Fruit fly (Drosophila melanogaster) whole organism, pupa: ENCODE data around the gene CG4042.

Source experiments
- CG10348 ChIP-seq: fragments of 200-800 bp; sonication (Bioruptor generic); IDR thresholded peaks from 2 replicates; pipeline ENCODE4 v1.3.6; 2022; ENCODE audit warnings: missing biosample characterization, missing genetic modification characterization
- CG12605 ChIP-seq: fragments of 200-800 bp; sonication (Bioruptor generic); IDR thresholded peaks from 2 replicates; pipeline ENCODE4 v1.3.6; 2022; ENCODE audit warnings: missing biosample characterization, missing genetic modification characterization
- CG13204 ChIP-seq: fragments of 200-800 bp; sonication (Bioruptor generic); optimal IDR thresholded peaks from 2 replicates; lab custom pipeline; 2018; ENCODE audit warnings: missing biosample characterization, mild to moderate bottlenecking, missing genetic modification characterization, moderate library complexity
- CG14655 ChIP-seq: fragments of 200-800 bp; sonication (Bioruptor generic); optimal IDR thresholded peaks from 3 replicates; lab custom pipeline; 2017; ENCODE audit warnings: mild to moderate bottlenecking, missing biosample characterization, missing genetic modification reagents, missing genetic modification characterization
- CG15710 ChIP-seq: fragments of 200-800 bp; sonication (Bioruptor generic); optimal IDR thresholded peaks from 2 replicates; lab custom pipeline; 2018; ENCODE audit warnings: missing biosample characterization, mild to moderate bottlenecking, missing genetic modification characterization, moderate library complexity
- CG17806 ChIP-seq: fragments of 200-800 bp; sonication (Bioruptor generic); optimal IDR thresholded peaks from 2 replicates; lab custom pipeline; 2018; ENCODE audit warnings: missing biosample characterization, mild to moderate bottlenecking, missing genetic modification characterization, moderate library complexity
- CG32121 ChIP-seq: fragments of 200-800 bp; sonication (Bioruptor generic); IDR thresholded peaks from 2 replicates; pipeline ENCODE4 v1.3.6; 2022; ENCODE audit warnings: missing biosample characterization, missing genetic modification characterization
- CG34367 ChIP-seq: fragments of 200-800 bp; sonication (Bioruptor generic); optimal IDR thresholded peaks from 2 replicates; lab custom pipeline; 2018; ENCODE audit warnings: missing biosample characterization, mild to moderate bottlenecking, missing genetic modification characterization
- CG4496 ChIP-seq: fragments of 200-800 bp; sonication (Bioruptor generic); IDR thresholded peaks from 3 replicates; pipeline ENCODE4 v1.3.6; 2022; ENCODE audit warnings: missing biosample characterization, missing genetic modification characterization
- CG8159 ChIP-seq: fragments of 200-800 bp; sonication (Bioruptor generic); optimal IDR thresholded peaks from 3 replicates; lab custom pipeline; 2018; ENCODE audit warnings: missing biosample characterization, mild to moderate bottlenecking, missing genetic modification characterization, moderate library complexity
- CG8301 ChIP-seq: fragments of 200-800 bp; sonication (Bioruptor generic); optimal IDR thresholded peaks from 2 replicates; lab custom pipeline; 2018; ENCODE audit warnings: missing biosample characterization, mild to moderate bottlenecking, missing genetic modification characterization
- CG9948 ChIP-seq: fragments of 200-800 bp; sonication (Bioruptor generic); optimal IDR thresholded peaks from 2 replicates; lab custom pipeline; 2018; ENCODE audit warnings: missing biosample characterization, mild to moderate bottlenecking, missing genetic modification characterization, moderate library complexity
- D1 ChIP-seq: fragments of 200-800 bp; sonication (Bioruptor generic); optimal IDR thresholded peaks from 2 replicates; lab custom pipeline; 2018; ENCODE audit warnings: missing biosample characterization, mild to moderate bottlenecking, missing genetic modification characterization, moderate library complexity
- EcR ChIP-seq: fragments of 200-800 bp; sonication (Bioruptor generic); optimal IDR thresholded peaks from 3 replicates; lab custom pipeline; 2019; ENCODE audit warnings: missing biosample characterization, missing genetic modification characterization, mild to moderate bottlenecking, moderate library complexity, missing genetic modification reagents
- Ets98B ChIP-seq: fragments of 200-800 bp; sonication (Bioruptor generic); IDR thresholded peaks from 2 replicates; pipeline ENCODE4 v1.3.6; 2022; ENCODE audit warnings: missing biosample characterization, missing genetic modification characterization
- Pif1A ChIP-seq: fragments of 200-800 bp; sonication (Bioruptor generic); optimal IDR thresholded peaks from 3 replicates; lab custom pipeline; 2016; ENCODE audit warnings: missing biosample characterization, missing genetic modification characterization
- Pif1B ChIP-seq: fragments of 200-800 bp; sonication (Bioruptor generic); optimal IDR thresholded peaks from 3 replicates; lab custom pipeline; 2016; ENCODE audit warnings: missing biosample characterization, missing genetic modification characterization
- Snoo ChIP-seq: fragments of 200-800 bp; sonication (Bioruptor generic); optimal IDR thresholded peaks from 3 replicates; lab custom pipeline; 2017; ENCODE audit warnings: missing biosample characterization, mild to moderate bottlenecking, missing genetic modification characterization, inconsistent platforms
- fd96Ca ChIP-seq: fragments of 200-800 bp; sonication (Bioruptor generic); IDR thresholded peaks from 3 replicates; pipeline ENCODE4 v1.3.6; 2022; ENCODE audit warnings: missing biosample characterization, missing genetic modification characterization
- gl ChIP-seq: fragments of 200-800 bp; sonication (Bioruptor generic); optimal IDR thresholded peaks from 2 replicates; lab custom pipeline; 2018; ENCODE audit warnings: missing biosample characterization, mild to moderate bottlenecking, missing genetic modification characterization
- rn ChIP-seq: fragments of 200-800 bp; sonication (Bioruptor generic); IDR thresholded peaks from 2 replicates; pipeline ENCODE4 v1.3.6; 2022; ENCODE audit warnings: missing biosample characterization, missing genetic modification characterization

CG4042 gene

dm6 chr3L:20772647-20773015, 1.3 kb upstream of the CG4042 start:
- no peak for TF ChIP-seq fd96Ca (GFP tag; lab: Robert Waterston, UW)
- TF ChIP-seq CG8301 (tag; lab: Kevin White, UChicago) = no peak
- no peak for TF ChIP-seq CG12605 (GFP tag; lab: Robert Waterston, UW)
- TF ChIP-seq gl (tag; lab: Kevin White, UChicago) = no peak
- no peak for TF ChIP-seq Snoo (tag; lab: Kevin White, UChicago)
- no peak for TF ChIP-seq Pif1A
- no peak for TF ChIP-seq CG15710 (tag; lab: Kevin White, UChicago)
- TF ChIP-seq EcR (GFP tag; lab: Kevin White, UChicago) = no peak
- no peak for TF ChIP-seq CG10348 (GFP tag; lab: Robert Waterston, UW)
- TF ChIP-seq CG17806 (tag; lab: Kevin White, UChicago) = no peak
- TF ChIP-seq CG4496 (GFP tag; lab: Robert Waterston, UW) = no peak
- no peak for TF ChIP-seq CG32121
- no peak for TF ChIP-seq Pif1B
- TF ChIP-seq, all 21 proteins: peak for 0

- TF ChIP-seq D1 (tag; lab: Kevin White, UChicago) (no peak), EcR (GFP tag; lab: Kevin White, UChicago) (no peak), CG9948 (tag; lab: Kevin White, UChicago) (peak; percentile 76), CG10348 (GFP tag; lab: Robert Waterston, UW) (no peak), rn (GFP tag; lab: Robert Waterston, UW) (peak; percentile 69), CG17806 (tag; lab: Kevin White, UChicago) (peak; percentile 81), CG13204 (no peak), Snoo (tag; lab: Kevin White, UChicago) (peak; percentile 67), fd96Ca (GFP tag; lab: Robert Waterston, UW) (peak; percentile 67; the same call in 2 of the 3 replicates), Pif1B (peak; percentile 86), Pif1A (peak; percentile 84), CG8301 (tag; lab: Kevin White, UChicago) (peak; percentile 84), CG4496 (GFP tag; lab: Robert Waterston, UW) (peak; percentile 89), CG15710 (tag; lab: Kevin White, UChicago) (peak; percentile 73), CG32121 (peak; percentile 86), gl (tag; lab: Kevin White, UChicago) (peak; percentile 52), CG8159 (tag; lab: Kevin White, UChicago) (peak; percentile 77), CG34367 (peak; percentile 79), CG14655 (GFP tag; lab: Kevin White, UChicago) (peak; percentile 80), CG12605 (GFP tag; lab: Robert Waterston, UW) (peak; percentile 89), Ets98B (GFP tag; lab: Robert Waterston, UW) (peak; percentile 88)
- TF ChIP-seq, all 21 proteins: peak for 17
Observed at dm6 chr3L:20771891-20772646, 762 bp upstream of the CG4042 start.

dm6 chr3L:20769350-20769749, 2.0 kb downstream of the CG4042 start, which contains the start of the genes CG4074 and CG4186:
Gene CG4074, minus strand, starts transcription at chr3L:20769500.
Gene CG4186, plus strand, starts transcription at chr3L:20769586.
- TF ChIP-seq Pif1A = no peak
- TF ChIP-seq Pif1B = peak; percentile 24
- TF ChIP-seq EcR (GFP tag; lab: Kevin White, UChicago) = peak; percentile 93
- peak; percentile 42 for TF ChIP-seq D1 (tag; lab: Kevin White, UChicago)

- TF ChIP-seq D1 (tag; lab: Kevin White, UChicago) = no peak
- no peak for TF ChIP-seq CG17806 (tag; lab: Kevin White, UChicago)
- no peak for TF ChIP-seq CG4496 (GFP tag; lab: Robert Waterston, UW)
- no peak for TF ChIP-seq Ets98B (GFP tag; lab: Robert Waterston, UW)
- TF ChIP-seq Snoo (tag; lab: Kevin White, UChicago) = no peak
- no peak for TF ChIP-seq CG12605 (GFP tag; lab: Robert Waterston, UW)
Observed at dm6 chr3L:20767227-20767626, 4.1 kb downstream of the CG4042 start.

- TF ChIP-seq CG34367 (no peak), CG13204 (no peak), fd96Ca (GFP tag; lab: Robert Waterston, UW) (no peak), EcR (GFP tag; lab: Kevin White, UChicago) (no peak), CG15710 (tag; lab: Kevin White, UChicago) (no peak), Ets98B (GFP tag; lab: Robert Waterston, UW) (no peak), CG17806 (tag; lab: Kevin White, UChicago) (no peak), CG12605 (GFP tag; lab: Robert Waterston, UW) (no peak), Pif1A (no peak), rn (GFP tag; lab: Robert Waterston, UW) (no peak), CG4496 (GFP tag; lab: Robert Waterston, UW) (no peak), CG8159 (tag; lab: Kevin White, UChicago) (no peak), CG8301 (tag; lab: Kevin White, UChicago) (no peak), Snoo (tag; lab: Kevin White, UChicago) (no peak), CG9948 (tag; lab: Kevin White, UChicago) (no peak), gl (tag; lab: Kevin White, UChicago) (no peak), D1 (tag; lab: Kevin White, UChicago) (no peak), CG10348 (GFP tag; lab: Robert Waterston, UW) (no peak), Pif1B (no peak)
Observed at dm6 chr3L:20761482-20761881, 9.8 kb downstream of the CG4042 start.

- TF ChIP-seq Snoo (tag; lab: Kevin White, UChicago) (no peak), D1 (tag; lab: Kevin White, UChicago) (no peak), CG10348 (GFP tag; lab: Robert Waterston, UW) (no peak), fd96Ca (GFP tag; lab: Robert Waterston, UW) (no peak), CG12605 (GFP tag; lab: Robert Waterston, UW) (no peak), CG9948 (tag; lab: Kevin White, UChicago) (no peak), CG8301 (tag; lab: Kevin White, UChicago) (no peak), CG13204 (no peak), CG32121 (no peak), CG14655 (GFP tag; lab: Kevin White, UChicago) (no peak), rn (GFP tag; lab: Robert Waterston, UW) (no peak), Pif1B (no peak), Ets98B (GFP tag; lab: Robert Waterston, UW) (no peak), gl (tag; lab: Kevin White, UChicago) (no peak), CG8159 (tag; lab: Kevin White, UChicago) (no peak), CG17806 (tag; lab: Kevin White, UChicago) (no peak), CG15710 (tag; lab: Kevin White, UChicago) (no peak), CG34367 (no peak)
Observed at dm6 chr3L:20758583-20758982, 12.7 kb downstream of the CG4042 start, which contains the start of gene CG43251. Gene CG43251, plus strand, starts transcription at chr3L:20758883.
